Fruit fly (Drosophila melanogaster) whole organism, embryonic: Measurements from ENCODE around the gene CG1910.
A peak's percentile ranks its signal among the peaks of the same experiment; 100 is the strongest.

Experiments
- Adf1 ChIP-seq: fragments of 200-800 bp; sonication (Bioruptor generic); IDR thresholded peaks from 2 replicates; pipeline ENCODE4 v1.3.6; 2022; ENCODE audit warnings: missing biosample characterization, missing genetic modification characterization
- Atf-2 ChIP-seq: fragments of 200-800 bp; sonication (Bioruptor generic); optimal IDR thresholded peaks from 2 replicates; lab custom pipeline; 2016; ENCODE audit warnings: missing biosample characterization, missing genetic modification characterization
- Bdp1 ChIP-seq: fragments of 200-800 bp; sonication (Bioruptor generic); optimal IDR thresholded peaks from 3 replicates; lab custom pipeline; 2016; ENCODE audit warnings: missing biosample characterization, missing genetic modification characterization
- CG10209 ChIP-seq: fragments of 200-800 bp; sonication (Bioruptor generic); optimal IDR thresholded peaks from 3 replicates; lab custom pipeline; 2017; ENCODE audit warnings: missing biosample characterization, mild to moderate bottlenecking, missing genetic modification characterization, missing genetic modification reagents
- CG10543 ChIP-seq: fragments of 200-800 bp; sonication (Bioruptor generic); optimal IDR thresholded peaks from 3 replicates; lab custom pipeline; 2017; ENCODE audit warnings: missing biosample characterization, mild to moderate bottlenecking, missing genetic modification characterization, moderate library complexity
- CG11456 ChIP-seq: fragments of 200-800 bp; sonication (Bioruptor generic); IDR thresholded peaks from 3 replicates; pipeline ENCODE4 v1.3.6; 2022; ENCODE audit warnings: missing biosample characterization, missing genetic modification characterization
- CG11695 ChIP-seq: fragments of 200-800 bp; sonication (Bioruptor generic); IDR thresholded peaks from 3 replicates; pipeline ENCODE4 v1.3.6; 2022; ENCODE audit warnings: missing biosample characterization, missing genetic modification characterization
- CG11723 ChIP-seq: fragments of 200-800 bp; sonication (Bioruptor generic); optimal IDR thresholded peaks from 2 replicates; lab custom pipeline; 2017; ENCODE audit warnings: missing biosample characterization, mild to moderate bottlenecking, missing genetic modification characterization
- CG12071 ChIP-seq: fragments of 200-800 bp; sonication (Bioruptor generic); optimal IDR thresholded peaks from 3 replicates; lab custom pipeline; 2018; ENCODE audit warnings: missing biosample characterization, mild to moderate bottlenecking, missing genetic modification characterization
- CG12769 ChIP-seq: fragments of 200-800 bp; sonication (Bioruptor generic); optimal IDR thresholded peaks from 2 replicates; lab custom pipeline; 2019; ENCODE audit warnings: missing biosample characterization, mild to moderate bottlenecking, missing genetic modification characterization, moderate library complexity
- CG13894 ChIP-seq: fragments of 200-800 bp; sonication (Bioruptor generic); optimal IDR thresholded peaks from 3 replicates; lab custom pipeline; 2018; ENCODE audit warnings: missing biosample characterization, mild to moderate bottlenecking, missing genetic modification characterization, moderate library complexity
- CG14014 ChIP-seq: fragments of 200-800 bp; sonication (Bioruptor generic); IDR thresholded peaks from 2 replicates; pipeline ENCODE4 v1.3.6; 2022; ENCODE audit warnings: missing biosample characterization, missing genetic modification characterization
- CG15514 ChIP-seq: fragments of 200-800 bp; sonication (Bioruptor generic); optimal IDR thresholded peaks from 3 replicates; lab custom pipeline; 2017; ENCODE audit warnings: missing biosample characterization, missing genetic modification characterization, mild to moderate bottlenecking, moderate library complexity, missing genetic modification reagents
- CG15601 ChIP-seq: fragments of 200-800 bp; sonication (Bioruptor generic); optimal IDR thresholded peaks from 3 replicates; lab custom pipeline; 2019; ENCODE audit warnings: missing biosample characterization, mild to moderate bottlenecking, missing genetic modification characterization, moderate library complexity
- CG17568 ChIP-seq: fragments of 200-800 bp; sonication (Bioruptor generic); optimal IDR thresholded peaks from 2 replicates; lab custom pipeline; 2018; ENCODE audit warnings: missing biosample characterization, mild to moderate bottlenecking, missing genetic modification characterization, moderate library complexity
- CG17829 ChIP-seq: fragments of 200-800 bp; optimal IDR thresholded peaks from 2 replicates; lab custom pipeline; 2019; ENCODE audit warnings: missing biosample characterization, mild to moderate bottlenecking, missing genetic modification characterization, moderate library complexity
- CG1792 ChIP-seq: fragments of 200-800 bp; sonication (Bioruptor generic); optimal IDR thresholded peaks from 2 replicates; lab custom pipeline; 2016; ENCODE audit warnings: missing biosample characterization, missing genetic modification characterization
- CG2120 ChIP-seq: fragments of 200-800 bp; sonication (Bioruptor generic); optimal IDR thresholded peaks from 3 replicates; lab custom pipeline; 2016; ENCODE audit warnings: missing biosample characterization, missing genetic modification characterization
- CG2678 ChIP-seq: fragments of 200-800 bp; sonication (Bioruptor generic); optimal IDR thresholded peaks from 3 replicates; lab custom pipeline; 2019; ENCODE audit warnings: missing biosample characterization, mild to moderate bottlenecking, missing genetic modification characterization, moderate library complexity
- CG31365 ChIP-seq: fragments of 200-800 bp; sonication (Bioruptor generic); optimal IDR thresholded peaks from 2 replicates; lab custom pipeline; 2018; ENCODE audit warnings: missing biosample characterization, mild to moderate bottlenecking, missing genetic modification characterization
- CG32772 ChIP-seq: fragments of 200-800 bp; sonication (Bioruptor generic); IDR thresholded peaks from 2 replicates; pipeline ENCODE4 v1.3.6; 2022; ENCODE audit warnings: missing biosample characterization, missing genetic modification characterization
- CG7271 ChIP-seq: fragments of 200-800 bp; sonication (Bioruptor generic); optimal IDR thresholded peaks from 2 replicates; lab custom pipeline; 2018; ENCODE audit warnings: missing biosample characterization, mild to moderate bottlenecking, missing genetic modification characterization, moderate library complexity
- CG7963 ChIP-seq: fragments of 200-800 bp; sonication (Bioruptor generic); IDR thresholded peaks from 3 replicates; pipeline ENCODE4 v1.3.6; 2022; ENCODE audit warnings: missing biosample characterization, missing genetic modification characterization; ENCODE audit not compliant: partially characterized antibody
- CG8290 ChIP-seq, 3 experiments: fragments of 200-800 bp; sonication (Bioruptor generic); optimal IDR thresholded peaks; 2 replicates each; lab custom pipeline; 2016 to 2019; ENCODE audit warnings: missing biosample characterization in 3 of 3, missing genetic modification characterization in 3 of 3, mild to moderate bottlenecking in 2 of 3, moderate library complexity in 1 of 3
- D19A ChIP-seq: fragments of 200-800 bp; optimal IDR thresholded peaks from 3 replicates; lab custom pipeline; 2019; ENCODE audit warnings: missing biosample characterization, mild to moderate bottlenecking, missing genetic modification characterization, moderate library complexity
- Drgx ChIP-seq: fragments of 200-800 bp; sonication (Bioruptor generic); IDR thresholded peaks from 2 replicates; pipeline ENCODE4 v1.3.6; 2022; ENCODE audit warnings: missing biosample characterization, missing genetic modification characterization
- HmgZ ChIP-seq: fragments of 200-800 bp; sonication (Bioruptor generic); optimal IDR thresholded peaks from 2 replicates; lab custom pipeline; 2018; ENCODE audit warnings: missing biosample characterization, mild to moderate bottlenecking, missing genetic modification characterization
- Ptx1 ChIP-seq: fragments of 200-800 bp; sonication (Bioruptor generic); IDR thresholded peaks from 2 replicates; pipeline ENCODE4 v1.3.6; 2022; ENCODE audit warnings: missing biosample characterization, missing genetic modification characterization
- Spps ChIP-seq: fragments of 200-800 bp; sonication (Bioruptor generic); optimal IDR thresholded peaks from 2 replicates; lab custom pipeline; 2018; ENCODE audit warnings: missing biosample characterization, mild to moderate bottlenecking, missing genetic modification characterization
- Xrp1 ChIP-seq: fragments of 200-800 bp; sonication (Bioruptor generic); IDR thresholded peaks from 2 replicates; pipeline ENCODE4 v1.3.6; 2022; ENCODE audit warnings: missing biosample characterization, missing genetic modification characterization
- abd-A ChIP-seq: fragments of 200-800 bp; sonication (Bioruptor generic); optimal IDR thresholded peaks from 3 replicates; lab custom pipeline; 2019; ENCODE audit warnings: missing biosample characterization, mild to moderate bottlenecking, missing genetic modification characterization, moderate library complexity
- amos ChIP-seq: fragments of 200-800 bp; sonication (Bioruptor generic); IDR thresholded peaks from 2 replicates; pipeline ENCODE4 v1.3.6; 2022; ENCODE audit warnings: missing biosample characterization, missing genetic modification characterization; ENCODE audit not compliant: partially characterized antibody
- btn ChIP-seq: fragments of 200-800 bp; sonication (Bioruptor generic); optimal IDR thresholded peaks from 2 replicates; lab custom pipeline; 2016; ENCODE audit warnings: missing biosample characterization, missing genetic modification characterization
- cato ChIP-seq: fragments of 200-800 bp; sonication (Bioruptor generic); optimal IDR thresholded peaks from 2 replicates; lab custom pipeline; 2016; ENCODE audit warnings: missing biosample characterization, missing genetic modification characterization, borderline replicate concordance
- chinmo ChIP-seq: fragments of 200-800 bp; sonication (Bioruptor generic); IDR thresholded peaks from 4 replicates; pipeline ENCODE4 v1.3.6; 2022; ENCODE audit warnings: missing biosample characterization, missing genetic modification characterization; ENCODE audit not compliant: partially characterized antibody
- fd64A ChIP-seq: fragments of 200-800 bp; sonication (Bioruptor generic); optimal IDR thresholded peaks from 3 replicates; lab custom pipeline; 2018; ENCODE audit warnings: missing biosample characterization, mild to moderate bottlenecking, missing genetic modification characterization
- gfzf ChIP-seq: fragments of 200-800 bp; sonication (Bioruptor generic); optimal IDR thresholded peaks from 2 replicates; lab custom pipeline; 2016; ENCODE audit warnings: missing biosample characterization, mild to moderate bottlenecking, missing genetic modification characterization, moderate library complexity
- kah ChIP-seq: fragments of 200-800 bp; sonication (Bioruptor generic); optimal IDR thresholded peaks from 2 replicates; lab custom pipeline; 2018; ENCODE audit warnings: missing biosample characterization, mild to moderate bottlenecking, missing genetic modification characterization
- klu ChIP-seq: fragments of 200-800 bp; sonication (Bioruptor generic); IDR thresholded peaks from 2 replicates; pipeline ENCODE4 v1.3.6; 2022; ENCODE audit warnings: missing biosample characterization, missing genetic modification characterization
- maf-S ChIP-seq: fragments of 200-800 bp; sonication (Bioruptor generic); optimal IDR thresholded peaks from 2 replicates; lab custom pipeline; 2016; ENCODE audit warnings: missing biosample characterization, missing genetic modification characterization
- mam ChIP-seq: fragments of 200-800 bp; sonication (Bioruptor generic); optimal IDR thresholded peaks from 3 replicates; lab custom pipeline; 2016; ENCODE audit warnings: missing biosample characterization, missing genetic modification characterization
- nau ChIP-seq: fragments of 200-800 bp; sonication (Bioruptor generic); optimal IDR thresholded peaks from 3 replicates; lab custom pipeline; 2017; ENCODE audit warnings: missing biosample characterization, mild to moderate bottlenecking, missing genetic modification characterization, missing genetic modification reagents
- oc ChIP-seq: fragments of 200-800 bp; sonication (Bioruptor generic); optimal IDR thresholded peaks from 2 replicates; lab custom pipeline; 2018; ENCODE audit warnings: missing biosample characterization, mild to moderate bottlenecking, missing genetic modification characterization, moderate library complexity
- pan ChIP-seq, 4 experiments: fragments of >200 bp in 3 of 4; fragments of 200-800 bp in 1 of 4; sonication (Bioruptor generic) in 1 of 4; optimal IDR thresholded peaks in 3 of 4; IDR thresholded peaks in 1 of 4; 2 replicates each; pipeline versions ENCODE4 v1.3.6 to Lab custom; 2017 to 2022; ENCODE audit warnings: missing biosample characterization in 2 of 4, missing genetic modification characterization in 2 of 4, mixed read lengths in 1 of 4
- row ChIP-seq: fragments of 200-800 bp; sonication (Bioruptor generic); IDR thresholded peaks from 3 replicates; pipeline ENCODE4 v1.3.6; 2022; ENCODE audit warnings: missing biosample characterization, missing genetic modification characterization
- so ChIP-seq: fragments of 200-800 bp; sonication (Bioruptor generic); IDR thresholded peaks from 3 replicates; pipeline ENCODE4 v1.3.6; 2022; ENCODE audit warnings: missing biosample characterization, missing genetic modification characterization
- sqz ChIP-seq: fragments of 200-800 bp; sonication (Bioruptor generic); optimal IDR thresholded peaks from 3 replicates; lab custom pipeline; 2018; ENCODE audit warnings: missing biosample characterization, mild to moderate bottlenecking, missing genetic modification characterization
- tap ChIP-seq: fragments of 200-800 bp; optimal IDR thresholded peaks from 3 replicates; lab custom pipeline; 2019; ENCODE audit warnings: missing biosample characterization, mild to moderate bottlenecking, missing genetic modification characterization, moderate library complexity
- ttk ChIP-seq: fragments of 200-800 bp; sonication (Bioruptor generic); IDR thresholded peaks from 2 replicates; pipeline ENCODE4 v2.1.2; 2022; ENCODE audit warnings: missing biosample characterization, missing genetic modification characterization

CG1910 gene

dm6 chr3R:31721958-31722357 lies 25.5 kb upstream of the CG1910 start (continued):
- TF ChIP-seq btn (GFP tag; lab: Kevin White, UChicago) (no peak), tap (no peak), CG12769 (peak; percentile 82), mam (no peak), CG15601 (tag; lab: Kevin White, UChicago) (no peak), D19A (tag; lab: Kevin White, UChicago) (no peak), CG17829 (tag; lab: Kevin White, UChicago) (no peak), fd64A (GFP tag; lab: Kevin White, UChicago) (no peak), so (GFP tag; lab: Robert Waterston, UW) (peak; percentile 52; the same call in 1 of the 3 replicates), sqz (peak; percentile 63), abd-A (tag; lab: Kevin White, UChicago) (peak; percentile 34), CG14014 (no peak), Spps (tag; lab: Kevin White, UChicago) (no peak), CG11456 (GFP tag; lab: Robert Waterston, UW) (no peak), CG11695 (GFP tag; lab: Robert Waterston, UW) (0 out of 3 replicates have a peak, but pooled peaks have one; percentile 29), CG31365 (tag; lab: Kevin White, UChicago) (peak; percentile 14), Xrp1 (GFP tag; lab: Robert Waterston, UW) (0 out of 2 replicates have a peak, but pooled peaks have one; percentile 16), Drgx (GFP tag; lab: Robert Waterston, UW) (no peak), CG8290 (GFP tag; optimal IDR thresholded peaks at IDR 0.05; lab: Kevin White, UChicago) (no peak), CG8290 (tag; optimal IDR thresholded peaks at IDR 0.05; lab: Kevin White, UChicago) (peak in 1 of 2 experiments; percentile 43), CG2678 (tag; lab: Kevin White, UChicago) (peak; percentile 33), CG10543 (peak; percentile 69), CG7963 (GFP tag; lab: Robert Waterston, UW) (no peak), ttk (GFP tag; lab: Robert Waterston, UW) (peak; percentile 44; the same call in 1 of the 2 replicates), CG17568 (GFP tag; lab: Kevin White, UChicago) (no peak), maf-S (no peak), Atf-2 (GFP tag; lab: Kevin White, UChicago) (no peak), CG12071 (GFP tag; lab: Kevin White, UChicago) (peak; percentile 8), amos (GFP tag; lab: Robert Waterston, UW) (peak; percentile 4; the same call in 1 of the 2 replicates), chinmo (GFP tag; lab: Robert Waterston, UW) (peak; percentile 77; the same call in 1 of the 4 replicates), pan (optimal IDR thresholded peaks at IDR 0.05; lab: Kevin White, UChicago) (no peak), pan (GFP tag; optimal IDR thresholded peaks at IDR 0.05 in 1 of 2, IDR thresholded peaks at IDR 0.05 in 1 of 2) (peak in 1 of 2 experiments; percentile 33), row (0 out of 3 replicates have a peak, but pooled peaks have one; percentile 6), HmgZ (tag; lab: Kevin White, UChicago) (peak; percentile 27), CG1792 (GFP tag; lab: Kevin White, UChicago) (no peak), klu (0 out of 2 replicates have a peak, but pooled peaks have one; percentile 8), CG7271 (no peak), CG13894 (tag; lab: Kevin White, UChicago) (peak; percentile 72), CG15514 (peak; percentile 25), Adf1 (peak; percentile 44; the same call in 1 of the 2 replicates), CG32772 (GFP tag; lab: Robert Waterston, UW) (no peak), nau (GFP tag; lab: Kevin White, UChicago) (no peak), cato (GFP tag; lab: Kevin White, UChicago) (no peak), oc (tag; lab: Kevin White, UChicago) (peak; percentile 23), gfzf (GFP tag; lab: Kevin White, UChicago) (no peak), Bdp1 (GFP tag; lab: Kevin White, UChicago) (no peak), CG11723 (GFP tag; lab: Kevin White, UChicago) (no peak), Ptx1 (no peak), CG2120 (GFP tag; lab: Kevin White, UChicago) (no peak), kah (GFP tag; lab: Kevin White, UChicago) (no peak), CG10209 (peak; percentile 32)
